Fruit fly (Drosophila melanogaster) whole organism, adult: ENCODE data around the gene CG15578.

Experiments
- CG11617 ChIP-seq: fragments of 200-800 bp; sonication (Bioruptor generic); optimal IDR thresholded peaks from 2 replicates; lab custom pipeline; 2017; ENCODE audit warnings: mild to moderate bottlenecking, missing biosample characterization, missing genetic modification reagents, missing genetic modification characterization
- CG12768 ChIP-seq: fragments of 200-800 bp; sonication (Bioruptor generic); optimal IDR thresholded peaks from 2 replicates; lab custom pipeline; 2017; ENCODE audit warnings: missing biosample characterization, missing genetic modification characterization, mild to moderate bottlenecking, moderate library complexity, missing genetic modification reagents
- CG14711 ChIP-seq: fragments of 200-800 bp; sonication (Bioruptor generic); optimal IDR thresholded peaks from 2 replicates; lab custom pipeline; 2018; ENCODE audit warnings: missing biosample characterization, mild to moderate bottlenecking, missing genetic modification characterization, moderate library complexity
- CG1620 ChIP-seq: fragments of 200-800 bp; sonication (Bioruptor generic); optimal IDR thresholded peaks from 2 replicates; lab custom pipeline; 2016; ENCODE audit warnings: missing biosample characterization, missing genetic modification characterization
- CG33017 ChIP-seq: fragments of 200-800 bp; sonication (Bioruptor generic); optimal IDR thresholded peaks from 2 replicates; lab custom pipeline; 2018; ENCODE audit warnings: missing biosample characterization, mild to moderate bottlenecking, missing genetic modification characterization, moderate library complexity
- CG5204 ChIP-seq: fragments of 200-800 bp; sonication (Bioruptor generic); optimal IDR thresholded peaks from 2 replicates; lab custom pipeline; 2016; ENCODE audit warnings: missing biosample characterization, missing genetic modification characterization
- CG7045 ChIP-seq: fragments of 200-800 bp; sonication (Bioruptor generic); optimal IDR thresholded peaks from 2 replicates; lab custom pipeline; 2017; ENCODE audit warnings: missing biosample characterization, mild to moderate bottlenecking, missing genetic modification characterization
- CG7101 ChIP-seq: fragments of 200-800 bp; sonication (Bioruptor generic); optimal IDR thresholded peaks from 2 replicates; lab custom pipeline; 2018; ENCODE audit warnings: missing biosample characterization, mild to moderate bottlenecking, missing genetic modification characterization, moderate library complexity
- Clk ChIP-seq: fragments of 200-800 bp; sonication (Bioruptor generic); optimal IDR thresholded peaks from 2 replicates; lab custom pipeline; 2017; ENCODE audit warnings: missing biosample characterization, missing genetic modification characterization
- Crg-1 ChIP-seq: fragments of 200-800 bp; sonication (Bioruptor generic); optimal IDR thresholded peaks from 2 replicates; lab custom pipeline; 2016; ENCODE audit warnings: missing biosample characterization, missing genetic modification characterization
- Hr96 ChIP-seq: fragments of 200-800 bp; sonication (Bioruptor generic); optimal IDR thresholded peaks from 2 replicates; lab custom pipeline; 2016; ENCODE audit warnings: missing biosample characterization, missing genetic modification characterization
- Mnt ChIP-seq: fragments of 200-800 bp; sonication (Bioruptor generic); optimal IDR thresholded peaks from 2 replicates; lab custom pipeline; 2016; ENCODE audit warnings: missing biosample characterization, mild to moderate bottlenecking, missing genetic modification characterization
- bab1 ChIP-seq: fragments of 200-800 bp; sonication (Bioruptor generic); optimal IDR thresholded peaks from 3 replicates; lab custom pipeline; 2019; ENCODE audit warnings: missing biosample characterization, mild to moderate bottlenecking, missing genetic modification characterization, moderate library complexity
- cic ChIP-seq: fragments of 200-800 bp; sonication (Bioruptor generic); optimal IDR thresholded peaks from 2 replicates; lab custom pipeline; 2017; ENCODE audit warnings: missing biosample characterization, mild to moderate bottlenecking, missing genetic modification characterization, moderate library complexity
- cnc ChIP-seq, 2 experiments: fragments of >200 bp; optimal IDR thresholded peaks; 2 replicates each; lab custom pipeline; 2017
- kay ChIP-seq: fragments of 200-800 bp; sonication (Bioruptor generic); peaks from one replicate; lab custom pipeline; 2016; ENCODE audit warnings: missing biosample characterization, missing genetic modification characterization, borderline replicate concordance
- ovo ChIP-seq: fragments of 200-800 bp; sonication (Bioruptor generic); optimal IDR thresholded peaks from 2 replicates; lab custom pipeline; 2016; ENCODE audit warnings: missing biosample characterization, missing genetic modification characterization
- pad ChIP-seq: fragments of 200-800 bp; sonication (Bioruptor generic); optimal IDR thresholded peaks from 3 replicates; lab custom pipeline; 2017; ENCODE audit warnings: missing biosample characterization, missing genetic modification characterization, mild to moderate bottlenecking, moderate library complexity, missing genetic modification reagents
- tj ChIP-seq: fragments of 200-800 bp; sonication (Bioruptor generic); optimal IDR thresholded peaks from 3 replicates; lab custom pipeline; 2017; ENCODE audit warnings: missing biosample characterization, mild to moderate bottlenecking, missing genetic modification characterization, moderate library complexity
- toe ChIP-seq: fragments of 200-800 bp; sonication (Bioruptor generic); optimal IDR thresholded peaks from 2 replicates; lab custom pipeline; 2016; ENCODE audit warnings: missing biosample characterization, missing genetic modification characterization

Gene CG15578

dm6 chrX:4277861-4278260 lies at the start of gene CG15578:
TSS of gene CG15578 (minus strand) at chrX:4277961.
- TF ChIP-seq Clk, result no peak
- TF ChIP-seq toe, result no peak
- no peak for TF ChIP-seq CG5204 (GFP tag; lab: Kevin White, UChicago)
- TF ChIP-seq CG33017 (tag; lab: Kevin White, UChicago), result no peak
- TF ChIP-seq tj (GFP tag; lab: Kevin White, UChicago), result no peak
- no peak for TF ChIP-seq bab1 (GFP tag; lab: Kevin White, UChicago)
- no peak for TF ChIP-seq Crg-1
- no peak for TF ChIP-seq CG7045 (GFP tag; lab: Kevin White, UChicago)
- no peak for TF ChIP-seq CG7101 (tag; lab: Kevin White, UChicago)
- TF ChIP-seq kay (GFP tag; lab: Kevin White, UChicago), result no peak
- no peak for TF ChIP-seq Hr96 (GFP tag; lab: Kevin White, UChicago)
- no peak for TF ChIP-seq CG11617 (GFP tag; lab: Kevin White, UChicago)
- no peak for TF ChIP-seq pad (GFP tag; lab: Kevin White, UChicago)
- no peak for TF ChIP-seq CG1620 (GFP tag; lab: Kevin White, UChicago)

DNA sequence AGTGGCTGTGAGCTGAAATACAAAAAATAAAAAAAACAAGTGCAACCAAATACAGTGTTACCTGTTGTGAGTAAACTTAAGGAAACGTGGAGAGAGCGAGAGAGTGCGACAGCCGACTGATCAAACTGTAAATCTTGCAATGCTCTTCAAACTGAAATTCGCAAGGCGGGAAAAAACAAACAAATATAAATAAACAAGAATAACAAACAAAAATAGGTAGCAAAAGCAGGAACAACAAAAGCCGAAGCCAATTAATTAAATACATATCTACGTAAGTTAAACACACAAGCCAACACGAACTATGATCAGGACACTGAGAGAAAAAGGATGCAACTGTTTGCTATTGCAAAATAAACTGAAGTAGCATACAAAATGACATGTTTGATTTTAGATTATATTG lies 47.6 kb upstream of the CG15578 start:
- TF ChIP-seq CG14711 (tag; lab: Kevin White, UChicago) (no peak), bab1 (GFP tag; lab: Kevin White, UChicago) (no peak), CG7101 (tag; lab: Kevin White, UChicago) (peak; percentile 51), CG5204 (GFP tag; lab: Kevin White, UChicago) (peak; percentile 28), Hr96 (GFP tag; lab: Kevin White, UChicago) (no peak), Clk (no peak), CG11617 (GFP tag; lab: Kevin White, UChicago) (no peak), CG12768 (GFP tag; lab: Kevin White, UChicago) (no peak), CG1620 (GFP tag; lab: Kevin White, UChicago) (peak; percentile 19), kay (GFP tag; lab: Kevin White, UChicago) (no peak), pad (GFP tag; lab: Kevin White, UChicago) (no peak), toe (peak; percentile 1), cnc (optimal IDR thresholded peaks at IDR 0.05; lab: Kevin White, UChicago) (no peak), Crg-1 (no peak)

dm6 chrX:4324781-4325180 lies 47.0 kb upstream of the CG15578 start:
- TF ChIP-seq pad (GFP tag; lab: Kevin White, UChicago) (peak; percentile 97), tj (GFP tag; lab: Kevin White, UChicago) (peak; percentile 96), CG7101 (tag; lab: Kevin White, UChicago) (peak; percentile 100), Hr96 (GFP tag; lab: Kevin White, UChicago) (peak; percentile 100), CG12768 (GFP tag; lab: Kevin White, UChicago) (peak; percentile 99), toe (peak; percentile 98), CG11617 (GFP tag; lab: Kevin White, UChicago) (peak; percentile 99), cnc (optimal IDR thresholded peaks at IDR 0.05; lab: Kevin White, UChicago) (peak in 1 of 2 experiments; percentile 7), kay (GFP tag; lab: Kevin White, UChicago) (peak; percentile 96), Crg-1 (peak; percentile 99), cic (peak; percentile 92), CG7045 (GFP tag; lab: Kevin White, UChicago) (peak; percentile 98), ovo (GFP tag; lab: Kevin White, UChicago) (peak; percentile 98), Mnt (GFP tag; lab: Kevin White, UChicago) (peak; percentile 97), CG14711 (tag; lab: Kevin White, UChicago) (peak; percentile 99), Clk (peak; percentile 98), CG5204 (GFP tag; lab: Kevin White, UChicago) (peak; percentile 98), bab1 (GFP tag; lab: Kevin White, UChicago) (peak; percentile 100), CG1620 (GFP tag; lab: Kevin White, UChicago) (peak; percentile 100), CG33017 (tag; lab: Kevin White, UChicago) (peak; percentile 98)

DNA sequence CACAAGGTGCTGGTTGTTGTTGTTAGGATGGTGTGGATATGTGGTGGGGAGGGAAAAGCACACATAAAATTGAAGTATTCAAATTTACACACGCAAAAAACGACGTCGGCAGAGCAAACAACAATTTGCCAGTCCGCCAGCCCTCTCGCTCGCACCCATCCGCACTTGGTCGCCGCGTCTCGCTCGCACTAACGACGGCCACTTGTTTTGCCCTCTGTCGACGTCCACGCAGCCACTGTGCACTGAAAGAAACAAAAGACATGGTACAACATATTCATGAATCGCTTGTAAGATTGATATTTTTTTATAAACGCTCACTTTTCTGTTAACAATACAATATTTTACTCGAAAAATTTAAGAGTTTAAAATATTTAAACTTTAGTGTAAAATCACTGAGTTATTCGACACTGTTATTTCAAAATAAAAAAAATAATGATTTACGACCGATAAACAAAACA lies 46.2 kb upstream of the CG15578 start:
- peak; percentile 30 for TF ChIP-seq tj (GFP tag; lab: Kevin White, UChicago)
- TF ChIP-seq kay (GFP tag; lab: Kevin White, UChicago), result no peak
- peak; percentile 19 for TF ChIP-seq CG1620 (GFP tag; lab: Kevin White, UChicago)
- TF ChIP-seq Clk, result peak; percentile 9
- TF ChIP-seq Mnt (GFP tag; lab: Kevin White, UChicago), result no peak
- peak; percentile 36 for TF ChIP-seq Hr96 (GFP tag; lab: Kevin White, UChicago)
- peak; percentile 24 for TF ChIP-seq toe
- TF ChIP-seq CG7045 (GFP tag; lab: Kevin White, UChicago), result peak; percentile 63
- TF ChIP-seq CG11617 (GFP tag; lab: Kevin White, UChicago), result peak; percentile 71
- TF ChIP-seq CG14711 (tag; lab: Kevin White, UChicago), result peak; percentile 74
- no peak for TF ChIP-seq cic
- no peak for TF ChIP-seq CG12768 (GFP tag; lab: Kevin White, UChicago)
- TF ChIP-seq bab1 (GFP tag; lab: Kevin White, UChicago), result peak; percentile 77
- peak; percentile 68 for TF ChIP-seq CG5204 (GFP tag; lab: Kevin White, UChicago)
- TF ChIP-seq CG7101 (tag; lab: Kevin White, UChicago), result peak; percentile 75
- no peak for TF ChIP-seq ovo (GFP tag; lab: Kevin White, UChicago)
- TF ChIP-seq pad (GFP tag; lab: Kevin White, UChicago), result peak; percentile 8
- TF ChIP-seq Crg-1, result no peak
- TF ChIP-seq cnc (optimal IDR thresholded peaks at IDR 0.05; lab: Kevin White, UChicago), result no peak
- peak; percentile 35 for TF ChIP-seq CG33017 (tag; lab: Kevin White, UChicago)
